Fruit fly (Drosophila melanogaster) whole organism, embryonic: Measurements from ENCODE around the gene Taf8.

Experiments used
- ATbp ChIP-seq: fragments of 200-800 bp; sonication (Bioruptor generic); optimal IDR thresholded peaks from 2 replicates; lab custom pipeline; 2017; ENCODE audit warnings: missing biosample characterization, mild to moderate bottlenecking, missing genetic modification characterization, missing genetic modification reagents
- Blimp-1 ChIP-seq: fragments of 200-800 bp; sonication (Bioruptor generic); optimal IDR thresholded peaks from 3 replicates; lab custom pipeline; 2018; ENCODE audit warnings: missing biosample characterization, missing genetic modification characterization, mild to moderate bottlenecking, moderate library complexity, missing genetic modification reagents
- CG10543 ChIP-seq: fragments of 200-800 bp; sonication (Bioruptor generic); optimal IDR thresholded peaks from 3 replicates; lab custom pipeline; 2017; ENCODE audit warnings: missing biosample characterization, mild to moderate bottlenecking, missing genetic modification characterization, moderate library complexity
- CG17385 ChIP-seq: fragments of 200-800 bp; sonication (Bioruptor generic); optimal IDR thresholded peaks from 3 replicates; lab custom pipeline; 2018; ENCODE audit warnings: missing biosample characterization, mild to moderate bottlenecking, missing genetic modification characterization
- CG4854 ChIP-seq: fragments of 200-800 bp; sonication (Bioruptor generic); optimal IDR thresholded peaks from 2 replicates; lab custom pipeline; 2016; ENCODE audit warnings: missing biosample characterization, missing genetic modification characterization, inconsistent platforms
- CG6813 ChIP-seq: fragments of 200-800 bp; sonication (Bioruptor generic); optimal IDR thresholded peaks from 2 replicates; lab custom pipeline; 2017; ENCODE audit warnings: missing biosample characterization, missing genetic modification characterization, mild to moderate bottlenecking, moderate library complexity, missing genetic modification reagents
- CG7745 ChIP-seq: fragments of 200-800 bp; sonication (Bioruptor generic); optimal IDR thresholded peaks from 2 replicates; lab custom pipeline; 2018; ENCODE audit warnings: missing biosample characterization, mild to moderate bottlenecking, missing genetic modification characterization, moderate library complexity
- chm ChIP-seq: fragments of 200-800 bp; sonication (Bioruptor generic); IDR thresholded peaks from 2 replicates; pipeline ENCODE4 v1.3.6; 2022; ENCODE audit warnings: missing biosample characterization, missing genetic modification characterization
- esg ChIP-seq: fragments of 200-800 bp; sonication (Bioruptor generic); conservative IDR thresholded peaks from 2 replicates; pipeline ENCODE4 v1.3.6; 2022; ENCODE audit warnings: missing biosample characterization, missing genetic modification characterization
- nerfin-1 ChIP-seq: fragments of 200-800 bp; sonication (Bioruptor generic); optimal IDR thresholded peaks from 3 replicates; lab custom pipeline; 2019; ENCODE audit warnings: missing biosample characterization, mild to moderate bottlenecking, missing genetic modification characterization, moderate library complexity
- shn ChIP-seq: fragments of 200-800 bp; sonication (Bioruptor generic); optimal IDR thresholded peaks from 3 replicates; lab custom pipeline; 2016; ENCODE audit warnings: missing biosample characterization, missing genetic modification characterization
- trh ChIP-seq: fragments of 200-800 bp; sonication (Bioruptor generic); optimal IDR thresholded peaks from 2 replicates; lab custom pipeline; 2016; ENCODE audit warnings: missing biosample characterization, missing genetic modification characterization

- no peak for TF ChIP-seq CG7745 (tag; lab: Kevin White, UChicago)
- TF ChIP-seq Blimp-1 = no peak
- TF ChIP-seq CG4854 (GFP tag; lab: Kevin White, UChicago) = no peak
- TF ChIP-seq ATbp (GFP tag; lab: Kevin White, UChicago) = peak; percentile 62
- peak; percentile 28 for TF ChIP-seq CG6813 (GFP tag; lab: Kevin White, UChicago)
- TF ChIP-seq CG17385 (GFP tag; lab: Kevin White, UChicago) = no peak
- TF ChIP-seq shn (GFP tag; lab: Kevin White, UChicago) = no peak
- no peak for TF ChIP-seq esg (GFP tag; lab: Robert Waterston, UW)
- no peak for TF ChIP-seq chm (GFP tag; lab: Robert Waterston, UW)
- no peak for TF ChIP-seq trh (GFP tag; lab: Kevin White, UChicago)
- peak; percentile 72 for TF ChIP-seq CG10543 (GFP tag; lab: Kevin White, UChicago)
- TF ChIP-seq nerfin-1 = no peak
These were observed 19.1 kb upstream of the Taf8 start for dm6 chrX:18082674-18083073.
